Worm (Caenorhabditis elegans): ENCODE measurements around the gene B0393.5.

B0393.5 gene

DNA sequence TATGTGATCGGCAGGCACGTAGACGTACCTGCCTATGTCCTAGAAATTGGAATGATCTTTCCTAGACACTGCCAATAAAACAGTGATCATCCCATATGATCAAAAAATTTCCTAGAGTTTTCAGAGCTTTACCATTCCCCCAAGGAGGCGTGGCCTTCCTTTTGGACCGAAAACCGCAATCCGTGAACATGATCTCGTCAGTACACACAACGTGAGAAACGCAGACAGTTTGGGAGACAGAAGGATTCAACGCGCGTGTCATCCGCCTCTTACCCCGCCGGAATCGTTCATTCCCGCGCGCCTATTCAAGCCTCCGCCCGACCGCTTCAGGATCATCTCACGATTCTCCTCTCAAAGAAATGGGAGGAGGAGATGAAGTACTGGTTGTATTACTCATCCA lies at the start of gene B0393.5:
Gene B0393.5 (plus strand): TSS at position 301 of the 400 bp plus-strand sequence.
- TF ChIP-seq nhr-23 (tag; optimal IDR thresholded peaks at IDR 0.05) (no peak), ama-1 (optimal IDR thresholded peaks at IDR 0.05) (no peak), nhr-237 (tag; optimal IDR thresholded peaks at IDR 0.05) (no peak), nhr-67 (tag; optimal IDR thresholded peaks at IDR 0.05) (no peak), nhr-11 (tag; optimal IDR thresholded peaks at IDR 0.05) (no peak), nhr-12 (tag; optimal IDR thresholded peaks at IDR 0.05) (no peak), ceh-28 (tag; optimal IDR thresholded peaks at IDR 0.05) (no peak), unc-39 (tag; optimal IDR thresholded peaks at IDR 0.05) (no peak), elt-2 (tag; optimal IDR thresholded peaks at IDR 0.05) (no peak), nhr-77 (tag; optimal IDR thresholded peaks at IDR 0.05) (no peak), lin-39 (tag; optimal IDR thresholded peaks at IDR 0.05) (no peak), ceh-16 (tag; optimal IDR thresholded peaks at IDR 0.05) (no peak), fos-1 (tag; optimal IDR thresholded peaks at IDR 0.05) (no peak), lsy-12 (tag; optimal IDR thresholded peaks at IDR 0.05) (no peak), mml-1 (tag; optimal IDR thresholded peaks at IDR 0.05) (no peak), nhr-43 (tag; optimal IDR thresholded peaks at IDR 0.05; ENCODE audit: poor library complexity, severe bottlenecking) (no peak), nhr-28 (tag; optimal IDR thresholded peaks at IDR 0.05) (no peak), elt-3 (tag; optimal IDR thresholded peaks at IDR 0.05) (no peak)

DNA sequence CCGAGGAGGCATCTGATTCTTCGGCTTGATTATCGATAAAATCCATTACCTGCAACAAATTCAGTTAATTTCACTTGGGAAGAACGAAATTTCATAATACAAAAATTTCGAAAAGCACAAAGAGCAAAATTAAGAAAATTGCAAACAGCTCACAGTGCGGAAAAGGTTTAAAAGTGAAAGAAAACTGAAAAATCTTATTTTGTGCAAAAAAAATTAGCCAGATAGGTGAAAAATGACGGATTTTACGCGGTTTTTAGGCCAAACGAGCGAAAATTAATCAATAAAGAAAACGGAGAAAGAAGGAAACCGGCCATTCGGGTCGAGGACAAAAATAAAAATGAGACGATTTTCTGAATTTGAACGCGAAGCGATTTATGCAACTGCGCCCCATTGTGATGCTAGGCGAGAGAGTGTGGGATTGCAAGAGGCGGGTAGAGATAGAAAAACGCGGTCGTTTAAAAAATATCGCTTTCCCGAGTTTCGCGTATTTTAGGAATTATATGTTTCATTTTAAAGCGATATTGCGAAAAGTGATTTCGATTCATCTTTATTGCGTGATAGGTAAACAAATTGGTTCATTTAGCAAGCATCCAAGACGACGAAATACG lies 44.9 kb upstream of the B0393.5 start, which contains the start of gene emb-5:
Gene emb-5 (minus strand): TSS at position 51 of the 608 bp plus-strand sequence.
- peak; percentile 81 for TF ChIP-seq lin-15B (tag; optimal IDR thresholded peaks at IDR 0.05)
- peak; percentile 73 for TF ChIP-seq lin-39 (tag; optimal IDR thresholded peaks at IDR 0.05)
- no peak for TF ChIP-seq snpc-4 (tag; optimal IDR thresholded peaks at IDR 0.05)
- peak; percentile 58 for TF ChIP-seq R02D3.7 (tag; optimal IDR thresholded peaks at IDR 0.05)
- TF ChIP-seq nhr-23 (tag; optimal IDR thresholded peaks at IDR 0.05): peak; percentile 53
- peak; percentile 54 for TF ChIP-seq nhr-25 (tag; optimal IDR thresholded peaks at IDR 0.05)
- TF ChIP-seq jun-1 (tag; optimal IDR thresholded peaks at IDR 0.05): no peak
- TF ChIP-seq nhr-43 (tag; optimal IDR thresholded peaks at IDR 0.05; ENCODE audit: poor library complexity, severe bottlenecking): peak; percentile 3
- peak; percentile 35 for TF ChIP-seq egl-5 (tag; optimal IDR thresholded peaks at IDR 0.05)
- peak; percentile 25 for TF ChIP-seq hmg-11 (tag; optimal IDR thresholded peaks at IDR 0.05)
- TF ChIP-seq nhr-77 (tag; optimal IDR thresholded peaks at IDR 0.05): no peak

DNA sequence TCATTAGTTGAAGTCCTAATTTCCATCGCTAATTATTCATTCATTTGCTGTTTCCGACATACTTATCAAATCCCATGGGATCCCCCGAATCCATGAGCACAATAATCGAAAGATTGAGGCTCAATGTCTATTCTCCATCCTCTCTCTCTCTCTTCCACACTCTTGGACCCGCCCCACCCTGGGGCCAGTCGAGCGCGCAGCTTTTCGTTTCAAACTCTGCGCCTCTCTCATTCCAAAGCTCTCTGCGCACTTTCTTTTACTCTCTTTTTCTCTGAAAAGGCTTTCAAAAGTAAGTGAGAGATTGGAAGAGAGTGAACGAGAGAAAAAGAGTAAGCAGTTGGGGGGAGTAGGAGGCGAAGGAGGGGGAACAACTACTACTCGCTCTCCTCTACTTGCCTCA lies 43.8 kb upstream of the B0393.5 start, which contains the start of gene acy-1:
Gene acy-1 (plus strand): TSS at position 346 of the 400 bp plus-strand sequence.
- TF ChIP-seq lin-15B (tag; optimal IDR thresholded peaks at IDR 0.05) (peak; percentile 79), nhr-23 (tag; optimal IDR thresholded peaks at IDR 0.05) (peak; percentile 48), elt-1 (tag; optimal IDR thresholded peaks at IDR 0.05) (peak; percentile 46), nfya-1 (tag; optimal IDR thresholded peaks at IDR 0.05; ENCODE audit: insufficient read depth) (peak; percentile 93), R02D3.7 (tag; optimal IDR thresholded peaks at IDR 0.05) (peak; percentile 8), zag-1 (tag; optimal IDR thresholded peaks at IDR 0.05) (no peak), nhr-237 (tag; optimal IDR thresholded peaks at IDR 0.05) (no peak), ztf-4 (tag; optimal IDR thresholded peaks at IDR 0.05) (no peak), eor-1 (tag; optimal IDR thresholded peaks at IDR 0.05) (no peak), ceh-28 (tag; optimal IDR thresholded peaks at IDR 0.05) (peak; percentile 1), pha-4 (tag; optimal IDR thresholded peaks at IDR 0.05) (peak; percentile 78), ceh-82 (tag; optimal IDR thresholded peaks at IDR 0.05) (no peak), nhr-11 (tag; optimal IDR thresholded peaks at IDR 0.05) (peak; percentile 59), unc-62 (GFP tag; optimal IDR thresholded peaks at IDR 0.05) (peak; percentile 7), egl-5 (tag; optimal IDR thresholded peaks at IDR 0.05) (peak; percentile 91), hmg-11 (tag; optimal IDR thresholded peaks at IDR 0.05) (peak; percentile 93), unc-39 (tag; optimal IDR thresholded peaks at IDR 0.05) (no peak), nhr-77 (tag; optimal IDR thresholded peaks at IDR 0.05) (no peak), ZK546.5 (tag; optimal IDR thresholded peaks at IDR 0.05) (no peak), fkh-10 (GFP tag; optimal IDR thresholded peaks at IDR 0.05) (peak; percentile 23), snpc-4 (tag; optimal IDR thresholded peaks at IDR 0.05) (peak; percentile 51), lin-39 (tag; optimal IDR thresholded peaks at IDR 0.05) (peak; percentile 91), tbx-2 (tag; optimal IDR thresholded peaks at IDR 0.05) (peak; percentile 21)

ce11 chrIII:4723922-4724321 lies 41.7 kb upstream of the B0393.5 start:
- TF ChIP-seq ztf-4 (tag; optimal IDR thresholded peaks at IDR 0.05) (no peak), nhr-67 (tag; optimal IDR thresholded peaks at IDR 0.05) (no peak), unc-39 (tag; optimal IDR thresholded peaks at IDR 0.05) (no peak), nhr-76 (tag; optimal IDR thresholded peaks at IDR 0.05) (no peak), eor-1 (tag; optimal IDR thresholded peaks at IDR 0.05) (no peak), lin-39 (tag; optimal IDR thresholded peaks at IDR 0.05) (peak; percentile 6), aly-2 (tag; optimal IDR thresholded peaks at IDR 0.05) (no peak), nfya-1 (tag; optimal IDR thresholded peaks at IDR 0.05; ENCODE audit: insufficient read depth) (peak; percentile 50), ceh-28 (tag; optimal IDR thresholded peaks at IDR 0.05) (no peak), mml-1 (tag; optimal IDR thresholded peaks at IDR 0.05) (no peak), egl-5 (tag; optimal IDR thresholded peaks at IDR 0.05) (peak; percentile 33), mdl-1 (tag; optimal IDR thresholded peaks at IDR 0.05) (no peak), snpc-4 (tag; optimal IDR thresholded peaks at IDR 0.05) (no peak), lin-15B (tag; optimal IDR thresholded peaks at IDR 0.05) (no peak), nhr-28 (tag; optimal IDR thresholded peaks at IDR 0.05) (no peak), fkh-10 (GFP tag; optimal IDR thresholded peaks at IDR 0.05) (peak; percentile 24)
